Worm (Caenorhabditis elegans): ENCODE data around the gene math-48.
"Not testable (repeated sequence)": the region's sequence is repeated elsewhere in the genome, so short reads cannot be mapped to it uniquely, and the experiment has no call there.

- not testable (repeated sequence) for TF ChIP-seq hsf-1 (GFP tag; IDR thresholded peaks at IDR 0.05); pha-4 (tag; optimal IDR thresholded peaks at IDR 0.05); F37B4.10 (GFP tag; IDR thresholded peaks at IDR 0.05); egrh-3 (GFP tag; IDR thresholded peaks at IDR 0.05); K11D2.4 (GFP tag; IDR thresholded peaks at IDR 0.05); bed-1 (GFP tag; IDR thresholded peaks at IDR 0.05); ceh-40 (GFP tag; IDR thresholded peaks at IDR 0.05); madf-6 (GFP tag; IDR thresholded peaks at IDR 0.05); unc-62 (GFP tag; optimal IDR thresholded peaks at IDR 0.05); mxl-1 (tag; optimal IDR thresholded peaks at IDR 0.05); unc-130 (GFP tag; optimal IDR thresholded peaks at IDR 0.05); cebp-2 (GFP tag; IDR thresholded peaks at IDR 0.05)
Observed at ce11 chrII:1955568-1955967, 9.2 kb upstream of the math-48 start, which contains the start of gene math-49.
